Worm (Caenorhabditis elegans) whole organism, early embryonic: ENCODE results near the gene figl-1.

ENCODE experiments used
- ama-1 ChIP-seq: fragments of 150-350 bp; optimal IDR thresholded peaks from 2 replicates; lab custom pipeline; 2014
- ceh-36 ChIP-seq: sonication (generic microtip); optimal IDR thresholded peaks from 2 replicates; lab custom pipeline; 2016; ENCODE audit warnings: missing genetic modification characterization, inconsistent platforms, missing compliant biosample characterization
- flt-1 ChIP-seq: fragments of 200-800 bp; sonication (Bioruptor generic); IDR thresholded peaks from 2 replicates; pipeline ENCODE4 v1.3.6; 2022; ENCODE audit warnings: missing genetic modification characterization, missing compliant biosample characterization
- hmbx-1 ChIP-seq: sonication (generic microtip); optimal IDR thresholded peaks from 2 replicates; lab custom pipeline; 2016; ENCODE audit warnings: mild to moderate bottlenecking, missing genetic modification characterization, missing compliant biosample characterization
- hnd-1 ChIP-seq: sonication (generic microtip); optimal IDR thresholded peaks from 2 replicates; lab custom pipeline; 2016; ENCODE audit warnings: missing genetic modification characterization, missing compliant biosample characterization
- pes-1 ChIP-seq: fragments of 200-800 bp; sonication (Bioruptor generic); IDR thresholded peaks from 2 replicates; pipeline ENCODE4 v1.3.6; 2022; ENCODE audit warnings: missing genetic modification reagents, missing genetic modification characterization, missing compliant biosample characterization

- TF ChIP-seq flt-1 (GFP tag; lab: Robert Waterston, UW) (no peak), hmbx-1 (tag; lab: Kevin White, UChicago) (no peak), ama-1 (lab: Kevin White, UChicago) (no peak), hnd-1 (tag; lab: Kevin White, UChicago) (no peak), ceh-36 (tag; lab: Kevin White, UChicago) (no peak), pes-1 (no peak)
Measured at ce11 chrV:4319867-4320266, 25.9 kb downstream of the figl-1 start, which contains the start of gene ZC132.9.
